Fruit fly (Drosophila melanogaster): ENCODE data around the gene dome.

dm6 chrX:19714816-19715215 is 31.5 kb upstream of the dome start:
- TF ChIP-seq CG8478 (optimal IDR thresholded peaks at IDR 0.05) = no peak
- TF ChIP-seq psq (optimal IDR thresholded peaks at IDR 0.05) = no peak
- no peak for TF ChIP-seq Dll (optimal IDR thresholded peaks at IDR 0.05)
- TF ChIP-seq EcR (GFP tag; optimal IDR thresholded peaks at IDR 0.05) = no peak

Measured in whole organism.